Worm (Caenorhabditis elegans) whole organism, L2 larva: ENCODE measurements around the gene polk-1.

Experiments used
- C34F6.9 ChIP-seq: fragments of 150-350 bp; optimal IDR thresholded peaks from 2 replicates; lab custom pipeline; 2014; ENCODE audit warnings: missing biosample characterization, missing genetic modification characterization
- F13H6.1 ChIP-seq: sonication (generic microtip); optimal IDR thresholded peaks from 2 replicates; lab custom pipeline; 2016; ENCODE audit warnings: missing genetic modification characterization, missing compliant biosample characterization
- R02D3.7 ChIP-seq: fragments of 150-350 bp; optimal IDR thresholded peaks from 2 replicates; lab custom pipeline; 2014; ENCODE audit warnings: missing biosample characterization, missing genetic modification characterization
- Y55F3AM.14 ChIP-seq: fragments of 200-800 bp; sonication (Bioruptor generic); optimal IDR thresholded peaks from 2 replicates; lab custom pipeline; 2018; ENCODE audit warnings: mild to moderate bottlenecking, missing genetic modification characterization, missing compliant biosample characterization
- ZK546.5 ChIP-seq: sonication (generic microtip); optimal IDR thresholded peaks from 2 replicates; lab custom pipeline; 2017; ENCODE audit warnings: missing biosample characterization, missing genetic modification characterization
- aly-2 ChIP-seq: fragments of 150-350 bp; optimal IDR thresholded peaks from 2 replicates; lab custom pipeline; 2014; ENCODE audit warnings: missing biosample characterization, missing genetic modification characterization
- ama-1 ChIP-seq: fragments of 150-350 bp; optimal IDR thresholded peaks from 2 replicates; lab custom pipeline; 2018; ENCODE audit warnings: inconsistent platforms
- blmp-1 ChIP-seq: sonication (generic microtip); optimal IDR thresholded peaks from 2 replicates; lab custom pipeline; 2017; ENCODE audit warnings: missing genetic modification characterization, mild to moderate bottlenecking, missing compliant biosample characterization, antibody characterized with exemption, moderate library complexity; ENCODE audit not compliant: insufficient read depth
- ceh-16 ChIP-seq: fragments of 150-350 bp; optimal IDR thresholded peaks from 2 replicates; lab custom pipeline; 2014; ENCODE audit warnings: missing biosample characterization, missing genetic modification characterization
- crh-2 ChIP-seq: sonication (generic microtip); optimal IDR thresholded peaks from 2 replicates; lab custom pipeline; 2017; ENCODE audit warnings: missing biosample characterization, missing genetic modification characterization
- dmd-4 ChIP-seq: sonication (generic microtip); optimal IDR thresholded peaks from 2 replicates; lab custom pipeline; 2017; ENCODE audit warnings: missing biosample characterization, missing genetic modification characterization
- egl-27 ChIP-seq: sonication (generic microtip); optimal IDR thresholded peaks from 3 replicates; lab custom pipeline; 2017; ENCODE audit warnings: missing biosample characterization, missing genetic modification reagents, missing genetic modification characterization
- elt-1 ChIP-seq: fragments of 150-350 bp; optimal IDR thresholded peaks from 2 replicates; lab custom pipeline; 2014; ENCODE audit warnings: missing biosample characterization, missing genetic modification characterization
- fos-1 ChIP-seq: fragments of 150-350 bp; optimal IDR thresholded peaks from 2 replicates; lab custom pipeline; 2014; ENCODE audit warnings: missing biosample characterization, missing genetic modification characterization
- gmeb-1 ChIP-seq: fragments of 150-350 bp; optimal IDR thresholded peaks from 2 replicates; lab custom pipeline; 2014; ENCODE audit warnings: missing biosample characterization, missing genetic modification characterization
- lin-13 ChIP-seq: fragments of 150-350 bp; optimal IDR thresholded peaks from 2 replicates; lab custom pipeline; 2014; ENCODE audit warnings: missing biosample characterization, missing genetic modification reagents, missing genetic modification characterization
- mab-5 ChIP-seq: fragments of 150-350 bp; optimal IDR thresholded peaks from 2 replicates; lab custom pipeline; 2014; ENCODE audit warnings: missing biosample characterization, missing genetic modification characterization
- mdl-1 ChIP-seq, 2 experiments: fragments of 150-350 bp in 1 of 2; sonication (generic microtip) in 1 of 2; optimal IDR thresholded peaks; 2 replicates each; lab custom pipeline; 2017; ENCODE audit warnings: missing biosample characterization in 2 of 2, missing genetic modification characterization in 2 of 2
- nhr-10 ChIP-seq: sonication (generic microtip); optimal IDR thresholded peaks from 2 replicates; lab custom pipeline; 2017; ENCODE audit warnings: missing biosample characterization, missing genetic modification characterization
- nhr-12 ChIP-seq: fragments of 150-350 bp; optimal IDR thresholded peaks from 2 replicates; lab custom pipeline; 2014; ENCODE audit warnings: missing biosample characterization, missing genetic modification characterization
- nhr-129 ChIP-seq: fragments of 150-350 bp; optimal IDR thresholded peaks from 2 replicates; lab custom pipeline; 2014; ENCODE audit warnings: missing biosample characterization, missing genetic modification characterization
- nhr-21 ChIP-seq: fragments of 150-350 bp; optimal IDR thresholded peaks from 2 replicates; lab custom pipeline; 2014; ENCODE audit warnings: missing biosample characterization, missing genetic modification characterization
- nhr-23 ChIP-seq: fragments of 150-350 bp; optimal IDR thresholded peaks from 2 replicates; lab custom pipeline; 2014; ENCODE audit warnings: missing biosample characterization, missing genetic modification reagents, missing genetic modification characterization
- nhr-237 ChIP-seq: fragments of 150-350 bp; optimal IDR thresholded peaks from 2 replicates; lab custom pipeline; 2014; ENCODE audit warnings: missing biosample characterization, missing genetic modification characterization
- nhr-25 ChIP-seq: fragments of 150-350 bp; sonication (generic microtip); optimal IDR thresholded peaks from 3 replicates; lab custom pipeline; 2014; ENCODE audit warnings: missing biosample characterization, missing genetic modification characterization
- nhr-6 ChIP-seq: fragments of 150-350 bp; optimal IDR thresholded peaks from 2 replicates; lab custom pipeline; 2014; ENCODE audit warnings: missing biosample characterization, missing genetic modification characterization
- nhr-77 ChIP-seq: fragments of 150-350 bp; optimal IDR thresholded peaks from 2 replicates; lab custom pipeline; 2014; ENCODE audit warnings: missing biosample characterization, missing genetic modification characterization
- peb-1 ChIP-seq: fragments of 150-350 bp; optimal IDR thresholded peaks from 2 replicates; lab custom pipeline; 2014; ENCODE audit warnings: missing biosample characterization, missing genetic modification characterization
- skn-1 ChIP-seq: sonication (generic microtip); optimal IDR thresholded peaks from 2 replicates; lab custom pipeline; 2017; ENCODE audit warnings: missing biosample characterization, missing genetic modification characterization
- sma-3 ChIP-seq: sonication (generic microtip); optimal IDR thresholded peaks from 2 replicates; lab custom pipeline; 2016; ENCODE audit warnings: missing genetic modification reagents, missing genetic modification characterization, missing compliant biosample characterization
- sma-9 ChIP-seq, 2 experiments: fragments of 150-350 bp in 1 of 2; sonication (generic microtip) in 1 of 2; optimal IDR thresholded peaks; 2 replicates each; lab custom pipeline; 2014 to 2016; ENCODE audit warnings: missing genetic modification characterization in 2 of 2, mild to moderate bottlenecking in 1 of 2, missing biosample characterization in 1 of 2, missing compliant biosample characterization in 1 of 2, missing genetic modification reagents in 1 of 2, moderate library complexity in 1 of 2
- unc-39 ChIP-seq: fragments of 150-350 bp; optimal IDR thresholded peaks from 2 replicates; lab custom pipeline; 2014; ENCODE audit warnings: missing biosample characterization, missing genetic modification characterization
- unc-55 ChIP-seq: fragments of 150-350 bp; sonication (generic microtip); optimal IDR thresholded peaks from 3 replicates; lab custom pipeline; 2014; ENCODE audit warnings: missing biosample characterization, missing genetic modification reagents, missing genetic modification characterization
- unc-62 ChIP-seq: fragments of 150-350 bp; optimal IDR thresholded peaks from 2 replicates; lab custom pipeline; 2014; ENCODE audit warnings: missing biosample characterization, missing genetic modification reagents, missing genetic modification characterization
- ztf-1 ChIP-seq: fragments of 200-800 bp; sonication (Bioruptor generic); conservative IDR thresholded peaks from 2 replicates; pipeline ENCODE4 v1.3.6; 2022; ENCODE audit warnings: missing genetic modification characterization, missing compliant biosample characterization
- ztf-11 ChIP-seq: sonication (generic microtip); optimal IDR thresholded peaks from 2 replicates; lab custom pipeline; 2017; ENCODE audit warnings: missing biosample characterization, missing genetic modification characterization
- ztf-4 ChIP-seq: fragments of 150-350 bp; optimal IDR thresholded peaks from 2 replicates; lab custom pipeline; 2014; ENCODE audit warnings: missing biosample characterization, missing genetic modification characterization

polk-1 gene

DNA sequence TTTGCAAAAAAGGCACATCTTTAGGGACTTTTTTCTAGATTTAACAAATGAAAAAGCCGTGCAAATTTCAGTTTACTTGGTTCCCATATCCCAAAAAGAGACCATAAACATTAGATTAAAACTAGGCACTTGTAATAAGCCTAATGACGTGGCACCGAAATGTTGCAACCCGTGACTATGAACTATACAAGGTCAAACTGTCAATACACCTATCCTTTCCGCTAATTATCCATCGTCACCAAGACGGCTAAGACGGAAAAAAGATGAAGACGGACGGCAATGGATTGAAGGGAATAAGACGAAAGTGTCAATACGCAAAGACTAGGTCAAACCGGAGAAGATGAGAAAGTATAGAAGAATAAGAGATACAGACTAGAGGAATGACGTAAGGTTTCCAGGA lies 29.4 kb downstream of the polk-1 start:
- TF ChIP-seq lin-13 (GFP tag; lab: Kevin White, UChicago) (no peak), F13H6.1 (tag; lab: Kevin White, UChicago) (no peak), ceh-16 (tag; lab: Kevin White, UChicago) (no peak), mdl-1 (tag; optimal IDR thresholded peaks at IDR 0.05; lab: Kevin White, UChicago) (no peak), nhr-129 (tag; lab: Kevin White, UChicago) (peak; percentile 34), unc-39 (no peak), unc-62 (no peak), Y55F3AM.14 (no peak), egl-27 (tag; lab: Kevin White, UChicago) (peak; percentile 48), sma-3 (GFP tag; lab: Kevin White, UChicago) (peak; percentile 4), nhr-25 (tag; lab: Kevin White, UChicago) (peak; percentile 15), nhr-21 (tag; lab: Kevin White, UChicago) (peak; percentile 27), ZK546.5 (tag; lab: Kevin White, UChicago) (no peak), crh-2 (peak; percentile 55), gmeb-1 (no peak), nhr-77 (tag; lab: Kevin White, UChicago) (no peak), nhr-10 (no peak)

DNA sequence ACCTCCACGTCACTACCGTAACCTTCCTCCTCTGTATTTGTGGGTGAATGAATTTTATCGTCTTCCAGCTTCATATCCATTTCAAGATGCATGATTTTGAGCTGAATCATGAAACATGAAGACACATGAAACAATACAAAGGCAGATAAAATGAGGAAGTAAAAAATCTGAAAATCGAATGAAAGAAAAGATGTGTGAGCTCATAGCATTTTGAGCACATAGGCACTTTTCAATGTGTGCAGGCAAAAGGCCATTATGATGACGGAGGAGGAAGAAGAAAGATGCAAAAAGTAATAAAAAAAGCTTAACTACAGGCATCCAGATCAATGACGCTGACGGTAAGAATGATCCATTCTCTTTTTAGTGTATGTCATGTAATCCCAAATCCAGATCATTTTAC lies 30.6 kb downstream of the polk-1 start, which contains the start of gene ztf-30:
TSS of gene ztf-30 (minus strand) at position 101 of the 400 bp plus-strand sequence.
- TF ChIP-seq unc-55 (GFP tag; lab: Kevin White, UChicago) (no peak), mab-5 (tag; lab: Kevin White, UChicago) (no peak), skn-1 (tag; lab: Kevin White, UChicago) (no peak), sma-3 (GFP tag; lab: Kevin White, UChicago) (no peak), ZK546.5 (tag; lab: Kevin White, UChicago) (no peak), gmeb-1 (no peak), ztf-11 (tag; lab: Kevin White, UChicago) (no peak), nhr-23 (tag; lab: Kevin White, UChicago) (no peak), nhr-129 (tag; lab: Kevin White, UChicago) (no peak), R02D3.7 (tag; lab: Kevin White, UChicago) (no peak), ztf-1 (no peak), fos-1 (tag; lab: Kevin White, UChicago) (no peak), lin-13 (GFP tag; lab: Kevin White, UChicago) (no peak), C34F6.9 (tag; lab: Kevin White, UChicago) (no peak), ceh-16 (tag; lab: Kevin White, UChicago) (no peak), dmd-4 (tag; lab: Kevin White, UChicago) (no peak)

DNA sequence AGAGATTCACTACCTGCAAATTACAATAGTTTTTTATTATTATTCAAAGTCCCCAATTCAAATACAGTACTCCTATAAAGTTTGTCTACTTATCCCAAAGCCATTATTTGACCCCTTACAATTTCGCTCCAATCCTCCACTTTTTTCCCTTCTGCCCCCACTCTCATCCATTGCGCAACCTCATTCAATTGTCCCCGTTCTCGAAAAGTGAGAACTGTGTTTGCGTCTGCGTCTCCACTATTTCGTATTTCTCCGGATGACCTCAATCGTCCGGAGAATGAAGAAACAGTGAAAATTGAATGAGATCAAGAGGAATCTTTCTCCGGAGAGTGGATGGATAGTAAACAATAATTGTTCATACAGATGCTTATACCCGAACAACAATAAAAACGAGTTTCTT lies 31.7 kb downstream of the polk-1 start:
- TF ChIP-seq nhr-237 (tag; lab: Kevin White, UChicago) (no peak), fos-1 (tag; lab: Kevin White, UChicago) (no peak), nhr-23 (tag; lab: Kevin White, UChicago) (no peak), blmp-1 (tag; lab: Kevin White, UChicago) (no peak), ama-1 (lab: Kevin White, UChicago) (no peak), nhr-12 (tag; lab: Kevin White, UChicago) (no peak), ceh-16 (tag; lab: Kevin White, UChicago) (no peak)

DNA sequence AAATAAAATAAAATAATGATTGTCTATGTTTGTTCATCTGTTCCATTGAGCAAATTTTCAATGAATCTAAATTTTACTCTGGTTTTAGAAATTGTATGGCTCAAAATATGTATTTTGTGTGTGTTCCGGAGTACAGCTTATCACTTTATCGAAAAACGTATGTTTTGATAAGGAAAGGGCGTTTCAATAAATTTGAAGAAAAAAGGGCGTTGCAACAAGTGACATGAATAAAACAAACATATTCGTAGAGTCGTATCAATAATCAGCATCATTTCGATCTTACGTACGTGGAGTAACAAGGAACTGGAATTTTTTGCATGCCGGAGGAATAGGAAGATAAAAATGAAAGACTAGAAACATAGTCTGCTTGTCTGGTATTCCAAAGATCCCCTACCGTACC lies 34.3 kb downstream of the polk-1 start:
- TF ChIP-seq C34F6.9 (tag; lab: Kevin White, UChicago), result no peak
- peak; percentile 55 for TF ChIP-seq sma-9 (GFP tag; optimal IDR thresholded peaks at IDR 0.05; lab: Kevin White, UChicago)
- TF ChIP-seq sma-9 (tag; optimal IDR thresholded peaks at IDR 0.05; lab: Kevin White, UChicago), result no peak
- peak; percentile 90 for TF ChIP-seq fos-1 (tag; lab: Kevin White, UChicago)
- peak; percentile 1 for TF ChIP-seq crh-2

DNA sequence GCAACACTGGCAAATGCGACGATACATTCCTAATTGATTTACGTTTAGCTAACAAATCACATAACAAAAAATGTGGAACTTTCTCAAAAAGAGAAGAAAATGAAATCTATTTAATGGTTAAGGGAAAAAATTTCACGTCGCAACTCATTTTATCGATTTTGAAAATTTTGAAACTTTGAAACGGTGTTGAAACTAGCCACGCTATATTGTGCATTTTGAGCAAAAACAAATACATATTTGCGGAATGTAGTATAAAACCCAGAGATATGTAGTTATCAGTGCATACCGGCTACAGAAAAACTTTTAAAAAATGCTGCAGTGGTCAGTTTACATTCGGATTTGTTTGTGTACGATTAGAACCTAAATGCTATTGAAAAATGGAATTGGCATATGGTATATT lies 34.8 kb downstream of the polk-1 start, which contains the start of gene C06E1.7:
TSS of gene C06E1.7 (minus strand) at position 101 of the 400 bp plus-strand sequence.
- TF ChIP-seq ztf-1 (no peak), peb-1 (tag; lab: Kevin White, UChicago) (no peak), gmeb-1 (no peak), nhr-10 (no peak), skn-1 (tag; lab: Kevin White, UChicago) (no peak), R02D3.7 (tag; lab: Kevin White, UChicago) (no peak), sma-9 (GFP tag; optimal IDR thresholded peaks at IDR 0.05; lab: Kevin White, UChicago) (no peak), sma-9 (tag; optimal IDR thresholded peaks at IDR 0.05; lab: Kevin White, UChicago) (no peak), sma-3 (GFP tag; lab: Kevin White, UChicago) (no peak), unc-55 (GFP tag; lab: Kevin White, UChicago) (no peak), nhr-25 (tag; lab: Kevin White, UChicago) (no peak), nhr-6 (tag; lab: Kevin White, UChicago) (no peak), ztf-4 (tag; lab: Kevin White, UChicago) (no peak), aly-2 (no peak), Y55F3AM.14 (no peak), ztf-11 (tag; lab: Kevin White, UChicago) (no peak), nhr-23 (tag; lab: Kevin White, UChicago) (no peak), nhr-12 (tag; lab: Kevin White, UChicago) (no peak), elt-1 (no peak), mdl-1 (tag; optimal IDR thresholded peaks at IDR 0.05; lab: Kevin White, UChicago) (no peak)
